Worm (Caenorhabditis elegans): ENCODE measurements around the gene F45E1.4.

DNA sequence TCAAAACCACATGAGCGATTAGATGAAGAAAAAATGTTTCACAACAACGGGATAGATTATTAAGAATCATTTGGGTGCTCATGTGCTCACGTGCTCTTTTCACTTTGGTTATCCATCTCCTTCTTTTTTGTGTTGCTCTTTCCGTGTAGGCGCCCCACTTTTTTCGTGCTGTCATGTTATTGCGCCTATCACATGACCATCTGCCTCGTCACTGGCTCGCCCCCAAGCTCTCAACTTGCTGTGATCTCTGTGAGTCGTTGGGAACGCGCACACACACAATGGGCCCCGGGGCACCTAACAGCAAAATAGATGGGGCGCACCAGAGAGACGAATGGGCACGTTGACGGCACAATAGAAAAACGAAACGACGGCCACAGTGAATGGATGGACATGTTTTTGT is 35.8 kb downstream of the F45E1.4 start:
- TF ChIP-seq ceh-82 (tag; optimal IDR thresholded peaks at IDR 0.05), result peak; percentile 37
- TF ChIP-seq ztf-11 (tag; optimal IDR thresholded peaks at IDR 0.05), result no peak
